Worm (Caenorhabditis elegans) whole organism, L2 larva: ENCODE results near the gene R07H5.16.
"Not testable (repeated sequence)": the region's sequence is repeated elsewhere in the genome, so short reads cannot be mapped to it uniquely, and the experiment has no call there.

Source experiments
- C34F6.9 ChIP-seq: fragments of 150-350 bp; optimal IDR thresholded peaks from 2 replicates; lab custom pipeline; 2014; ENCODE audit warnings: missing biosample characterization, missing genetic modification characterization
- F13H6.1 ChIP-seq: sonication (generic microtip); optimal IDR thresholded peaks from 2 replicates; lab custom pipeline; 2016; ENCODE audit warnings: missing genetic modification characterization, missing compliant biosample characterization
- R02D3.7 ChIP-seq: fragments of 150-350 bp; optimal IDR thresholded peaks from 2 replicates; lab custom pipeline; 2014; ENCODE audit warnings: missing biosample characterization, missing genetic modification characterization
- ZK546.5 ChIP-seq: sonication (generic microtip); optimal IDR thresholded peaks from 2 replicates; lab custom pipeline; 2017; ENCODE audit warnings: missing biosample characterization, missing genetic modification characterization
- alr-1 ChIP-seq: fragments of 150-350 bp; optimal IDR thresholded peaks from 2 replicates; lab custom pipeline; 2014; ENCODE audit warnings: missing biosample characterization, missing genetic modification characterization
- ama-1 ChIP-seq: fragments of 150-350 bp; optimal IDR thresholded peaks from 2 replicates; lab custom pipeline; 2018; ENCODE audit warnings: inconsistent platforms
- blmp-1 ChIP-seq: sonication (generic microtip); optimal IDR thresholded peaks from 2 replicates; lab custom pipeline; 2017; ENCODE audit warnings: missing genetic modification characterization, mild to moderate bottlenecking, missing compliant biosample characterization, antibody characterized with exemption, moderate library complexity; ENCODE audit not compliant: insufficient read depth
- ceh-16 ChIP-seq: fragments of 150-350 bp; optimal IDR thresholded peaks from 2 replicates; lab custom pipeline; 2014; ENCODE audit warnings: missing biosample characterization, missing genetic modification characterization
- ceh-82 ChIP-seq: fragments of 150-350 bp; optimal IDR thresholded peaks from 2 replicates; lab custom pipeline; 2014; ENCODE audit warnings: missing biosample characterization, missing genetic modification characterization
- crh-2 ChIP-seq: sonication (generic microtip); optimal IDR thresholded peaks from 2 replicates; lab custom pipeline; 2017; ENCODE audit warnings: missing biosample characterization, missing genetic modification characterization
- egl-27 ChIP-seq: sonication (generic microtip); optimal IDR thresholded peaks from 3 replicates; lab custom pipeline; 2017; ENCODE audit warnings: missing biosample characterization, missing genetic modification reagents, missing genetic modification characterization
- fos-1 ChIP-seq: fragments of 150-350 bp; optimal IDR thresholded peaks from 2 replicates; lab custom pipeline; 2014; ENCODE audit warnings: missing biosample characterization, missing genetic modification characterization
- gmeb-1 ChIP-seq: fragments of 150-350 bp; optimal IDR thresholded peaks from 2 replicates; lab custom pipeline; 2014; ENCODE audit warnings: missing biosample characterization, missing genetic modification characterization
- lin-11 ChIP-seq: fragments of 150-350 bp; sonication (generic microtip); optimal IDR thresholded peaks from 2 replicates; lab custom pipeline; 2014; ENCODE audit warnings: missing biosample characterization, missing genetic modification characterization, inconsistent platforms, mixed read lengths
- lin-13 ChIP-seq: fragments of 150-350 bp; optimal IDR thresholded peaks from 2 replicates; lab custom pipeline; 2014; ENCODE audit warnings: missing biosample characterization, missing genetic modification reagents, missing genetic modification characterization
- lsy-2 ChIP-seq, 2 experiments: fragments of 150-350 bp in 1 of 2; sonication (generic microtip) in 1 of 2; optimal IDR thresholded peaks; 2 replicates each; lab custom pipeline; 2014 to 2017; ENCODE audit warnings: missing biosample characterization in 2 of 2, missing genetic modification characterization in 2 of 2
- mab-5 ChIP-seq: fragments of 150-350 bp; optimal IDR thresholded peaks from 2 replicates; lab custom pipeline; 2014; ENCODE audit warnings: missing biosample characterization, missing genetic modification characterization
- mdl-1 ChIP-seq, 2 experiments: fragments of 150-350 bp in 1 of 2; sonication (generic microtip) in 1 of 2; optimal IDR thresholded peaks; 2 replicates each; lab custom pipeline; 2017; ENCODE audit warnings: missing biosample characterization in 2 of 2, missing genetic modification characterization in 2 of 2
- nhr-10 ChIP-seq: sonication (generic microtip); optimal IDR thresholded peaks from 2 replicates; lab custom pipeline; 2017; ENCODE audit warnings: missing biosample characterization, missing genetic modification characterization
- nhr-11 ChIP-seq: fragments of 150-350 bp; optimal IDR thresholded peaks from 2 replicates; lab custom pipeline; 2014; ENCODE audit warnings: missing biosample characterization, missing genetic modification characterization
- nhr-12 ChIP-seq: fragments of 150-350 bp; optimal IDR thresholded peaks from 2 replicates; lab custom pipeline; 2014; ENCODE audit warnings: missing biosample characterization, missing genetic modification characterization
- nhr-129 ChIP-seq: fragments of 150-350 bp; optimal IDR thresholded peaks from 2 replicates; lab custom pipeline; 2014; ENCODE audit warnings: missing biosample characterization, missing genetic modification characterization
- nhr-21 ChIP-seq: fragments of 150-350 bp; optimal IDR thresholded peaks from 2 replicates; lab custom pipeline; 2014; ENCODE audit warnings: missing biosample characterization, missing genetic modification characterization
- nhr-25 ChIP-seq: fragments of 150-350 bp; sonication (generic microtip); optimal IDR thresholded peaks from 3 replicates; lab custom pipeline; 2014; ENCODE audit warnings: missing biosample characterization, missing genetic modification characterization
- nhr-6 ChIP-seq: fragments of 150-350 bp; optimal IDR thresholded peaks from 2 replicates; lab custom pipeline; 2014; ENCODE audit warnings: missing biosample characterization, missing genetic modification characterization
- nhr-77 ChIP-seq: fragments of 150-350 bp; optimal IDR thresholded peaks from 2 replicates; lab custom pipeline; 2014; ENCODE audit warnings: missing biosample characterization, missing genetic modification characterization
- sem-4 ChIP-seq: fragments of 150-350 bp; optimal IDR thresholded peaks from 2 replicates; lab custom pipeline; 2014; ENCODE audit warnings: missing biosample characterization, missing genetic modification reagents, missing genetic modification characterization
- sma-3 ChIP-seq: sonication (generic microtip); optimal IDR thresholded peaks from 2 replicates; lab custom pipeline; 2016; ENCODE audit warnings: missing genetic modification reagents, missing genetic modification characterization, missing compliant biosample characterization
- sma-9 ChIP-seq, 2 experiments: fragments of 150-350 bp in 1 of 2; sonication (generic microtip) in 1 of 2; optimal IDR thresholded peaks; 2 replicates each; lab custom pipeline; 2014 to 2016; ENCODE audit warnings: missing genetic modification characterization in 2 of 2, mild to moderate bottlenecking in 1 of 2, missing biosample characterization in 1 of 2, missing compliant biosample characterization in 1 of 2, missing genetic modification reagents in 1 of 2, moderate library complexity in 1 of 2
- snpc-4 ChIP-seq: fragments of 150-350 bp; optimal IDR thresholded peaks from 2 replicates; lab custom pipeline; 2014; ENCODE audit warnings: missing biosample characterization, missing genetic modification characterization
- unc-55 ChIP-seq: fragments of 150-350 bp; sonication (generic microtip); optimal IDR thresholded peaks from 3 replicates; lab custom pipeline; 2014; ENCODE audit warnings: missing biosample characterization, missing genetic modification reagents, missing genetic modification characterization
- zag-1 ChIP-seq: fragments of 150-350 bp; optimal IDR thresholded peaks from 2 replicates; lab custom pipeline; 2014; ENCODE audit warnings: missing biosample characterization, missing genetic modification characterization

The R07H5.16 gene

ce11 chrIV:11179123-11179740, 19.9 kb upstream of the R07H5.16 start, which contains the start of gene cpt-2:
TSS of gene cpt-2 (plus strand) at chrIV:11179645.
- peak; percentile 50 for TF ChIP-seq ama-1
- peak; percentile 87 for TF ChIP-seq gmeb-1 (tag; lab: Kevin White, UChicago)
- TF ChIP-seq sma-3 (GFP tag; lab: Kevin White, UChicago) = peak; percentile 81
- TF ChIP-seq lin-11 (tag; lab: Kevin White, UChicago) = peak; percentile 46
- TF ChIP-seq nhr-129 (tag; lab: Kevin White, UChicago) = peak; percentile 86
- peak; percentile 88 to 92 for TF ChIP-seq lsy-2 (tag; optimal IDR thresholded peaks at IDR 0.05; lab: Kevin White, UChicago)
- peak; percentile 82 for TF ChIP-seq nhr-25 (tag; lab: Kevin White, UChicago)
- peak; percentile 84 for TF ChIP-seq crh-2 (tag; lab: Kevin White, UChicago)
- peak; percentile 16 for TF ChIP-seq snpc-4 (tag; lab: Kevin White, UChicago)
- peak; percentile 58 for TF ChIP-seq nhr-10
- peak; percentile 82 for TF ChIP-seq F13H6.1 (tag; lab: Kevin White, UChicago)
- peak; percentile 70 for TF ChIP-seq egl-27 (tag; lab: Kevin White, UChicago)
- TF ChIP-seq sma-9 (GFP tag; optimal IDR thresholded peaks at IDR 0.05; lab: Kevin White, UChicago) = peak; percentile 95
- not testable (repeated sequence) for TF ChIP-seq sma-9 (tag; optimal IDR thresholded peaks at IDR 0.05; lab: Kevin White, UChicago)
- peak; percentile 84 for TF ChIP-seq lin-13
- peak; percentile 37 for TF ChIP-seq ZK546.5 (tag; lab: Kevin White, UChicago)
- TF ChIP-seq sem-4 (tag; lab: Kevin White, UChicago) = peak; percentile 49
- peak; percentile 90 for TF ChIP-seq unc-55 (GFP tag; lab: Kevin White, UChicago)
- peak; percentile 86 for TF ChIP-seq fos-1 (tag; lab: Kevin White, UChicago)
- peak; percentile 92 for TF ChIP-seq zag-1
- peak; percentile 16 for TF ChIP-seq nhr-77 (tag; lab: Kevin White, UChicago)
- peak in 1 of 2 experiments; percentile 76 for TF ChIP-seq mdl-1 (tag; optimal IDR thresholded peaks at IDR 0.05; lab: Kevin White, UChicago)
- peak; percentile 40 for TF ChIP-seq R02D3.7
- TF ChIP-seq nhr-21 (tag; lab: Kevin White, UChicago) = peak; percentile 91
- TF ChIP-seq nhr-12 (tag; lab: Kevin White, UChicago) = peak; percentile 30
- TF ChIP-seq mab-5 (tag; lab: Kevin White, UChicago) = peak; percentile 71
- peak; percentile 46 for TF ChIP-seq blmp-1 (tag; lab: Kevin White, UChicago)
- peak; percentile 77 for TF ChIP-seq nhr-6 (tag; lab: Kevin White, UChicago)
- peak; percentile 88 for TF ChIP-seq C34F6.9 (tag; lab: Kevin White, UChicago)
- TF ChIP-seq, all 48 proteins: peak for 28; not testable (repeated sequence) for 20

- TF ChIP-seq crh-2 (tag; lab: Kevin White, UChicago) (peak; percentile 6), ama-1 (no peak), fos-1 (tag; lab: Kevin White, UChicago) (peak; percentile 0), R02D3.7 (no peak), ceh-82 (tag; lab: Kevin White, UChicago) (no peak), lsy-2 (tag; optimal IDR thresholded peaks at IDR 0.05; lab: Kevin White, UChicago) (no peak), zag-1 (no peak), mdl-1 (tag; optimal IDR thresholded peaks at IDR 0.05; lab: Kevin White, UChicago) (no peak), nhr-77 (tag; lab: Kevin White, UChicago) (no peak), lin-13 (no peak)
- TF ChIP-seq, all 48 proteins: peak for 2
These were observed 19.1 kb upstream of the R07H5.16 start for ce11 chrIV:11180077-11180476.

ce11 chrIV:11183013-11183412, 16.1 kb upstream of the R07H5.16 start, which contains the start of gene prx-14:
TSS of gene prx-14 (plus strand) at chrIV:11183132.
- TF ChIP-seq alr-1 (tag; lab: Kevin White, UChicago) = no peak
- peak; percentile 30 for TF ChIP-seq fos-1 (tag; lab: Kevin White, UChicago)
- TF ChIP-seq lin-11 (tag; lab: Kevin White, UChicago) = no peak

- TF ChIP-seq nhr-11 (tag; lab: Kevin White, UChicago) (no peak), nhr-21 (tag; lab: Kevin White, UChicago) (no peak), lsy-2 (tag; optimal IDR thresholded peaks at IDR 0.05; lab: Kevin White, UChicago) (no peak), nhr-6 (tag; lab: Kevin White, UChicago) (no peak), sem-4 (tag; lab: Kevin White, UChicago) (no peak), ceh-16 (tag; lab: Kevin White, UChicago) (no peak), ama-1 (no peak)
These were observed 15.1 kb upstream of the R07H5.16 start, which contains the start of gene nuaf-3 for ce11 chrIV:11183991-11184390. TSS of gene nuaf-3 (plus strand) at chrIV:11184291.
